Fruit fly (Drosophila melanogaster): ENCODE results near the gene inaF-A.

Gene inaF-A

DNA sequence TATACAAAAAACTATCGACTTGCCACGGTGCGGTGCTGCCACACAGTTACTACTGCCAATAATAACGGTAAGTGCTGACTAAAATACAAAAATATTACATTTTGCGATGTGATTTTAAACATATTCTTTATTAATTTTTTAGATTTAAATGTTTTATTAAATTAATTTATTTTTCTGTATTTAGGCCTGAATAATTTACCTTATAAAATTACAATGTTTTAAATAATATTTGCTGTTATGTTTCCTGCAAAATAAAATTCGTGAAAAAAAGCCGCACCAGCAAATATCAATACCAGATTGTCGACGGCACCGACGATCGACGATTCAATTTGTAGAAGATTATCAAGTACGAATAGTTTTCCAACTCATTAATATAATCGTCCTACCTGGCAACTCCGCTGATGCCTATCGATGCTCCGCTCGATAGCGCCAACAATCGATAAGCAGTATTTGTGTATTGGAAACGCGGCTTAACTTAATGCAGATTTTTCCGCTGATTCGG is 55.1 kb downstream of the inaF-A start, which contains the start of the genes Vlet and bif (continued):
- no peak for TF ChIP-seq Stat92E (GFP tag; optimal IDR thresholded peaks at IDR 0.05)
- TF ChIP-seq gce (GFP tag; IDR thresholded peaks at IDR 0.05) = no peak
- peak; percentile 76 for TF ChIP-seq row (GFP tag; IDR thresholded peaks at IDR 0.05)
- TF ChIP-seq CG4360 (GFP tag; IDR thresholded peaks at IDR 0.05) = no peak
- TF ChIP-seq danr (GFP tag; IDR thresholded peaks at IDR 0.05) = no peak
- peak; percentile 78 for TF ChIP-seq Dref (GFP tag; IDR thresholded peaks at IDR 0.05)
- TF ChIP-seq CG4328 (GFP tag; optimal IDR thresholded peaks at IDR 0.05) = peak; percentile 62
- TF ChIP-seq CkIIα-i1 (GFP tag; IDR thresholded peaks at IDR 0.05) = no peak
- TF ChIP-seq vnd (GFP tag; IDR thresholded peaks at IDR 0.05; ENCODE audit: partially characterized antibody) = peak; percentile 59; the same call in 2 of the 3 replicates
- peak; percentile 32 for TF ChIP-seq CG10654 (GFP tag; optimal IDR thresholded peaks at IDR 0.05)
- no peak for TF ChIP-seq CG12744 (GFP tag; optimal IDR thresholded peaks at IDR 0.05)
- TF ChIP-seq sd (tag; optimal IDR thresholded peaks at IDR 0.05) = no peak
- peak; percentile 20 for TF ChIP-seq Nf-YB (GFP tag; optimal IDR thresholded peaks at IDR 0.05)
- peak; percentile 18 for TF ChIP-seq gcm (GFP tag; optimal IDR thresholded peaks at IDR 0.05)
- peak; percentile 43; the same call in 2 of the 3 replicates for TF ChIP-seq CG34224 (GFP tag; IDR thresholded peaks at IDR 0.05; ENCODE audit: partially characterized antibody)
- TF ChIP-seq tna (GFP tag; IDR thresholded peaks at IDR 0.05; ENCODE audit: partially characterized antibody) = no peak
- TF ChIP-seq CG9609 (GFP tag; optimal IDR thresholded peaks at IDR 0.05) = peak; percentile 62
- no peak for TF ChIP-seq Jarid2 (GFP tag; optimal IDR thresholded peaks at IDR 0.05)
- peak; percentile 16 for TF ChIP-seq CG3163 (GFP tag; optimal IDR thresholded peaks at IDR 0.05)
- peak; percentile 38 for TF ChIP-seq tap (tag; optimal IDR thresholded peaks at IDR 0.05)
- TF ChIP-seq Oli (tag; optimal IDR thresholded peaks at IDR 0.05) = peak; percentile 58
- no peak for TF ChIP-seq Sox102F (GFP tag; optimal IDR thresholded peaks at IDR 0.05)
- peak; percentile 9 for TF ChIP-seq CG3407 (GFP tag; optimal IDR thresholded peaks at IDR 0.05)
- peak; percentile 7 for TF ChIP-seq CG1792 (GFP tag; optimal IDR thresholded peaks at IDR 0.05)
- TF ChIP-seq sisA (GFP tag; IDR thresholded peaks at IDR 0.05) = peak; percentile 70
- no peak for TF ChIP-seq CG11504 (tag; optimal IDR thresholded peaks at IDR 0.05)
- TF ChIP-seq Trl (optimal IDR thresholded peaks at IDR 0.05) = no peak
- TF ChIP-seq Trl (GFP tag; optimal IDR thresholded peaks at IDR 0.05) = peak; percentile 44
- no peak for TF ChIP-seq Hr39 (optimal IDR thresholded peaks at IDR 0.05)
- TF ChIP-seq shn (GFP tag; optimal IDR thresholded peaks at IDR 0.05) = peak; percentile 11
- no peak for TF ChIP-seq hth (optimal IDR thresholded peaks at IDR 0.05)
- no peak for TF ChIP-seq MTF-1 (GFP tag; optimal IDR thresholded peaks at IDR 0.05; ENCODE audit: borderline replicate concordance)
- no peak for TF ChIP-seq Vsx1 (GFP tag; optimal IDR thresholded peaks at IDR 0.05)
- no peak for TF ChIP-seq CG1832 (GFP tag; optimal IDR thresholded peaks at IDR 0.05)
- no peak for TF ChIP-seq jing (GFP tag; optimal IDR thresholded peaks at IDR 0.05)
- TF ChIP-seq br (optimal IDR thresholded peaks at IDR 0.05) = no peak
- TF ChIP-seq zf30C (GFP tag; optimal IDR thresholded peaks at IDR 0.05) = no peak
- TF ChIP-seq D19B (GFP tag; optimal IDR thresholded peaks at IDR 0.05) = peak; percentile 51
- peak; percentile 33 for TF ChIP-seq Asciz (GFP tag; optimal IDR thresholded peaks at IDR 0.05)
- no peak for TF ChIP-seq CG12071 (GFP tag; optimal IDR thresholded peaks at IDR 0.05)
- TF ChIP-seq CG30403 (GFP tag; optimal IDR thresholded peaks at IDR 0.05) = peak; percentile 76
- no peak for TF ChIP-seq sc (optimal IDR thresholded peaks at IDR 0.05)
- peak; percentile 39 for TF ChIP-seq sc (GFP tag; optimal IDR thresholded peaks at IDR 0.05)
- TF ChIP-seq bab2 (GFP tag; optimal IDR thresholded peaks at IDR 0.05) = no peak
- TF ChIP-seq wor (GFP tag; IDR thresholded peaks at IDR 0.05) = no peak
- TF ChIP-seq ac (GFP tag; optimal IDR thresholded peaks at IDR 0.05) = no peak
- no peak for TF ChIP-seq bowl (GFP tag; IDR thresholded peaks at IDR 0.05)
- peak; percentile 87 for TF ChIP-seq CG17361 (GFP tag; IDR thresholded peaks at IDR 0.05)
- no peak for TF ChIP-seq CG9797 (GFP tag; optimal IDR thresholded peaks at IDR 0.05)
- peak; percentile 61; the same call in 2 of the 3 replicates for TF ChIP-seq CG11560 (tag; IDR thresholded peaks at IDR 0.05)
- no peak for TF ChIP-seq disco-r (GFP tag; optimal IDR thresholded peaks at IDR 0.05)
- peak; percentile 60 for TF ChIP-seq lmd (GFP tag; IDR thresholded peaks at IDR 0.05)

Measured in whole organism, embryonic.